Fruit fly (Drosophila melanogaster): ENCODE results near the gene Cip4.

DNA sequence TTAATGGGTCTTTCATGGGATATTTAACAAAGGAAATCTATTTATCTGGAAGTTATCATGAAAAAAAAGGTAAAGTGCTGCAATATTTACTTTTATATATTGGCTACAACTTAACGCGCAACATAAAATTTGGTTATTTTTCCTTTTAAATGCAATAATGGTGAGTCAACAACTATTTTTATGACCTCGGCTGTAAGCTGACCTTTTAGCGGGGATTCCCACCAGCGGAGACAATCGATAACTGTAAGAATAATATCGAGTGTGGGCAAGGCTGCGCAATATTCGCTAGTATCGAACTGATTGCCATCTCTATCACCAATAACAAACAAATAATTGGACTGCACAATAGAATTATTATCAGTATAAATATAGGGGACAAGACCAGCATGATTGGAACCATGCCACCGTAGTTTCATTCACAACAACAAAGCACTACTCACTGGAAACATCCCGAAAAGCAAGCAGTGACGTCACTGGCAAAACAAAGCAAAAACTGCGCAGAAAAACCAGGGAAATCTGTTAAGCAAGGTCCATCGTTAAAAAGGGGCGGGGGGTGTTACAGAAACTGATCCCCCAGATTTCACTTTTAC lies 39.4 kb upstream of the Cip4 start, which contains the start of gene Syx17:
- TF ChIP-seq Dll (optimal IDR thresholded peaks at IDR 0.05) (no peak), pan (optimal IDR thresholded peaks at IDR 0.05) (no peak), usp (GFP tag; optimal IDR thresholded peaks at IDR 0.05) (no peak)
